Worm (Caenorhabditis elegans) whole organism, mixed stage, embryonic: ENCODE measurements around the gene hlh-6.

Experiments used
- M03D4.4 ChIP-seq: sonication (generic microtip); optimal IDR thresholded peaks from 2 replicates; lab custom pipeline; 2017; ENCODE audit warnings: mild to moderate bottlenecking, missing genetic modification characterization, missing compliant biosample characterization
- bed-3 ChIP-seq: fragments of 200-800 bp; sonication (Bioruptor generic); optimal IDR thresholded peaks from 3 replicates; lab custom pipeline; 2018; ENCODE audit warnings: mild to moderate bottlenecking, missing genetic modification characterization, moderate library complexity, missing compliant biosample characterization
- blmp-1 ChIP-seq: fragments of 150-350 bp; optimal IDR thresholded peaks from 2 replicates; lab custom pipeline; 2014; ENCODE audit warnings: missing biosample characterization, missing genetic modification characterization
- ceh-39 ChIP-seq: fragments of 150-350 bp; optimal IDR thresholded peaks from 2 replicates; lab custom pipeline; 2014; ENCODE audit warnings: missing biosample characterization, missing genetic modification characterization
- ceh-43 ChIP-seq: fragments of 200-800 bp; sonication (Bioruptor generic); optimal IDR thresholded peaks from 2 replicates; lab custom pipeline; 2018; ENCODE audit warnings: mild to moderate bottlenecking, missing genetic modification characterization, moderate library complexity, missing compliant biosample characterization
- ceh-83 ChIP-seq: fragments of 200-800 bp; sonication (Bioruptor generic); optimal IDR thresholded peaks from 2 replicates; lab custom pipeline; 2018; ENCODE audit warnings: mild to moderate bottlenecking, missing genetic modification characterization, missing compliant biosample characterization
- ces-1 ChIP-seq: fragments of 150-350 bp; optimal IDR thresholded peaks from 2 replicates; lab custom pipeline; 2014; ENCODE audit warnings: missing biosample characterization, missing genetic modification reagents, missing genetic modification characterization
- cnd-1 ChIP-seq: fragments of 200-800 bp; sonication (Bioruptor generic); optimal IDR thresholded peaks from 2 replicates; lab custom pipeline; 2018; ENCODE audit warnings: mild to moderate bottlenecking, missing genetic modification characterization, missing compliant biosample characterization
- drap-1 ChIP-seq: fragments of 200-800 bp; sonication (Bioruptor generic); optimal IDR thresholded peaks from 3 replicates; lab custom pipeline; 2018; ENCODE audit warnings: mild to moderate bottlenecking, missing genetic modification characterization, missing compliant biosample characterization
- elt-1 ChIP-seq: sonication (generic microtip); optimal IDR thresholded peaks from 2 replicates; lab custom pipeline; 2017; ENCODE audit warnings: missing genetic modification characterization, mild to moderate bottlenecking, missing compliant biosample characterization, antibody characterized with exemption, moderate library complexity, borderline replicate concordance; ENCODE audit not compliant: insufficient read depth
- elt-3 ChIP-seq: fragments of 150-350 bp; optimal IDR thresholded peaks from 2 replicates; lab custom pipeline; 2014; ENCODE audit warnings: missing biosample characterization, missing genetic modification characterization
- flh-1 ChIP-seq: fragments of 200-800 bp; sonication (Bioruptor generic); optimal IDR thresholded peaks from 2 replicates; lab custom pipeline; 2018; ENCODE audit warnings: mild to moderate bottlenecking, missing genetic modification characterization, moderate library complexity, missing compliant biosample characterization
- ham-2 ChIP-seq: fragments of 200-800 bp; sonication (Bioruptor generic); optimal IDR thresholded peaks from 2 replicates; lab custom pipeline; 2018; ENCODE audit warnings: mild to moderate bottlenecking, missing genetic modification characterization, missing compliant biosample characterization
- hlh-1 ChIP-seq: fragments of 150-350 bp; optimal IDR thresholded peaks from 2 replicates; lab custom pipeline; 2014; ENCODE audit warnings: missing biosample characterization, missing genetic modification reagents, missing genetic modification characterization
- lin-13 ChIP-seq: fragments of 150-350 bp; optimal IDR thresholded peaks from 2 replicates; lab custom pipeline; 2014; ENCODE audit warnings: missing biosample characterization, missing genetic modification characterization
- lin-32 ChIP-seq: fragments of 200-800 bp; sonication (Bioruptor generic); optimal IDR thresholded peaks from 2 replicates; lab custom pipeline; 2018; ENCODE audit warnings: mild to moderate bottlenecking, missing genetic modification characterization, missing compliant biosample characterization
- lsy-2 ChIP-seq: fragments of 150-350 bp; optimal IDR thresholded peaks from 2 replicates; lab custom pipeline; 2014; ENCODE audit warnings: missing biosample characterization, missing genetic modification characterization
- mab-5 ChIP-seq: fragments of 150-350 bp; optimal IDR thresholded peaks from 2 replicates; lab custom pipeline; 2014; ENCODE audit warnings: missing biosample characterization, missing genetic modification characterization
- mep-1 ChIP-seq: fragments of 150-350 bp; optimal IDR thresholded peaks from 2 replicates; lab custom pipeline; 2017; ENCODE audit warnings: missing biosample characterization, missing genetic modification reagents, missing genetic modification characterization, inconsistent platforms
- mls-2 ChIP-seq: sonication (generic microtip); optimal IDR thresholded peaks from 2 replicates; lab custom pipeline; 2016; ENCODE audit warnings: mild to moderate bottlenecking, missing genetic modification characterization, moderate library complexity, missing compliant biosample characterization
- nhr-12 ChIP-seq: fragments of 150-350 bp; optimal IDR thresholded peaks from 2 replicates; lab custom pipeline; 2014; ENCODE audit warnings: missing biosample characterization, missing genetic modification characterization
- nhr-2 ChIP-seq: fragments of 150-350 bp; optimal IDR thresholded peaks from 2 replicates; lab custom pipeline; 2014; ENCODE audit warnings: missing biosample characterization, missing genetic modification characterization
- nhr-237 ChIP-seq: fragments of 150-350 bp; optimal IDR thresholded peaks from 2 replicates; lab custom pipeline; 2014; ENCODE audit warnings: missing biosample characterization, missing genetic modification characterization
- nhr-28 ChIP-seq: fragments of 150-350 bp; optimal IDR thresholded peaks from 2 replicates; lab custom pipeline; 2014; ENCODE audit warnings: missing biosample characterization, missing genetic modification characterization
- nhr-76 ChIP-seq: sonication (generic microtip); optimal IDR thresholded peaks from 2 replicates; lab custom pipeline; 2017; ENCODE audit warnings: missing biosample characterization, missing genetic modification characterization
- pha-4 ChIP-seq: fragments of 150-350 bp; optimal IDR thresholded peaks from 2 replicates; lab custom pipeline; 2018; ENCODE audit warnings: missing biosample characterization, missing genetic modification reagents, missing genetic modification characterization
- sem-2 ChIP-seq: fragments of 200-800 bp; sonication (Bioruptor generic); optimal IDR thresholded peaks from 2 replicates; lab custom pipeline; 2018; ENCODE audit warnings: mild to moderate bottlenecking, missing genetic modification characterization, missing compliant biosample characterization
- snpc-4 ChIP-seq: fragments of 150-350 bp; optimal IDR thresholded peaks from 2 replicates; lab custom pipeline; 2014; ENCODE audit warnings: missing biosample characterization, missing genetic modification characterization
- sptf-1 ChIP-seq: sonication (generic microtip); optimal IDR thresholded peaks from 2 replicates; lab custom pipeline; 2017; ENCODE audit warnings: mild to moderate bottlenecking, missing genetic modification characterization, moderate library complexity, missing compliant biosample characterization
- tbx-8 ChIP-seq: fragments of 200-800 bp; sonication (Bioruptor generic); optimal IDR thresholded peaks from 2 replicates; lab custom pipeline; 2018; ENCODE audit warnings: mild to moderate bottlenecking, missing genetic modification characterization, moderate library complexity, missing compliant biosample characterization
- unc-120 ChIP-seq: sonication (generic microtip); optimal IDR thresholded peaks from 2 replicates; lab custom pipeline; 2017; ENCODE audit warnings: missing genetic modification characterization, missing compliant biosample characterization; ENCODE audit not compliant: poor library complexity, severe bottlenecking
- unc-39 ChIP-seq: fragments of 150-350 bp; optimal IDR thresholded peaks from 2 replicates; lab custom pipeline; 2014; ENCODE audit warnings: missing biosample characterization, missing genetic modification characterization
- unc-62 ChIP-seq: fragments of 150-350 bp; optimal IDR thresholded peaks from 2 replicates; lab custom pipeline; 2014; ENCODE audit warnings: missing biosample characterization, missing genetic modification reagents, missing genetic modification characterization
- zip-8 ChIP-seq: fragments of 150-350 bp; optimal IDR thresholded peaks from 2 replicates; lab custom pipeline; 2014; ENCODE audit warnings: missing biosample characterization, missing genetic modification characterization
- ztf-11 ChIP-seq: fragments of 150-350 bp; optimal IDR thresholded peaks from 2 replicates; lab custom pipeline; 2014; ENCODE audit warnings: missing biosample characterization, missing genetic modification characterization

The hlh-6 gene

DNA sequence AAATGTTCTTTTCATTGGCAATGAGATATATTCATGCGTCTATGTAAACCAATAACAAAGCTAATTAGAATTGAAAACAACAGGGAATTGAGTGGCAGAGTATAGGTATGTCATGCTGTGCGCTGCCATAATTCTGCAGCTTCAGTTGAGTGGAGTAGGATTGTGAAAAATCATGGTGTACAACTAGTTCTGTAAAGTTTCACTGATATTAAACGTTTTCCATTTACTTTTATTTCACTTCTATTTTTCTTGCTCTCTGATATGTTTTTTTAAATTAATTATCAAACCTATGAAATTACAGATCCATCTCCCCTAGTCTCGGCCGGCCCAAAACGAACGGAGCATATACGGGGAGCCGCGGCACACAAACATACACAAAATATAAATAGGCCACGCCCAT, 39.0 kb downstream of the hlh-6 start, which contains the start of gene exc-7:
exc-7 (plus strand) TSS at position 301 of the 400 bp plus-strand sequence.
- TF ChIP-seq lin-13 (tag; lab: Kevin White, UChicago) (no peak), snpc-4 (tag; lab: Kevin White, UChicago) (no peak), tbx-8 (GFP tag; lab: Kevin White, UChicago) (no peak), mls-2 (tag; lab: Kevin White, UChicago) (no peak), blmp-1 (tag; lab: Kevin White, UChicago) (no peak), ceh-43 (GFP tag; lab: Kevin White, UChicago) (no peak), lin-32 (GFP tag; lab: Kevin White, UChicago) (no peak), nhr-237 (tag; lab: Kevin White, UChicago) (no peak), M03D4.4 (tag; lab: Kevin White, UChicago) (no peak), lsy-2 (tag; lab: Kevin White, UChicago) (no peak), cnd-1 (tag; lab: Kevin White, UChicago) (no peak), unc-39 (tag; lab: Kevin White, UChicago) (no peak), nhr-76 (tag; lab: Kevin White, UChicago) (no peak)

DNA sequence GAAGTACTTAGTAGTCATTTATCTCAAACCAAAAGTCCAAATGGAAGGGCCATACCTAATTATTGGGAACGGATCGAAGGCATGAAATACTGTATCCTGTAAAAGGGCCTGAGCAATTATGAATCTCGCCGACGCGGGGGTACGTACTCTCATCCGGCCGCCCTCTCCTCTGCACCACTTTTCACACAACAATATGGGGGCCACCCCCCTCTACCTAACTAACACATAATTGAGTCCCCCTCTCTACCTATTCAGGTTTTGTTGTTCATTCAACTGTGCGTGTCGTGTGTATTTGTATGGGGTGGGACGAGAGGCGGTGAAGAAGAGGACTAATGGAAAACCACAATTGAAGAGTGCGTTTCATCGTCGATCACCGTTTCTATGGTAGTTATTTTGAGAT, 40.2 kb downstream of the hlh-6 start:
- TF ChIP-seq lin-13 (tag; lab: Kevin White, UChicago) (no peak), sptf-1 (tag; lab: Kevin White, UChicago) (peak; percentile 69), drap-1 (GFP tag; lab: Kevin White, UChicago) (peak; percentile 13), mls-2 (tag; lab: Kevin White, UChicago) (peak; percentile 59), elt-3 (tag; lab: Kevin White, UChicago) (no peak), ceh-43 (GFP tag; lab: Kevin White, UChicago) (peak; percentile 77), nhr-2 (tag; lab: Kevin White, UChicago) (no peak), ham-2 (GFP tag; lab: Kevin White, UChicago) (peak; percentile 12)

DNA sequence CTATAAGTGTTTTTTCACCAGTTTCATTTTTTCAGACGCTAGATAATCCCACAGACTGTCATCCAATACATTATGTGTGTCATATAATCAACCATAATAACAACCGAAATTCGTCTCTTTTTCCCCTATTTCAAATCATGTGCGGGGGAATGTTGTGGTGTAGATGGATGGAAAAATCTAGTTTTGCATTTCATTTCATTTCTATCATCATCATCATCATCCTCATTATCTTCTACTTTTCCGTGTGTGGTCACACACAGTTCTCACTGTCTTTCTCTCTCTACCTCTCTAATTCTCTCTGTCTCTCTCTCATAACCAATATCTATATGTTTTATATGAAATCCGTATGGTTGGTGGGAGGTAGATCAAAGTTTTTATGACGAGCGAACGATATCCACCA, 41.2 kb downstream of the hlh-6 start:
- no peak for TF ChIP-seq ceh-83 (GFP tag; lab: Kevin White, UChicago)
- no peak for TF ChIP-seq elt-3 (tag; lab: Kevin White, UChicago)
- TF ChIP-seq ham-2 (GFP tag; lab: Kevin White, UChicago): no peak
- TF ChIP-seq M03D4.4 (tag; lab: Kevin White, UChicago): no peak
- TF ChIP-seq elt-1 (tag; lab: Kevin White, UChicago): no peak
- no peak for TF ChIP-seq flh-1 (GFP tag; lab: Kevin White, UChicago)
- peak; percentile 22 for TF ChIP-seq blmp-1 (tag; lab: Kevin White, UChicago)
- TF ChIP-seq lin-32 (GFP tag; lab: Kevin White, UChicago): no peak
- TF ChIP-seq mls-2 (tag; lab: Kevin White, UChicago): no peak
- TF ChIP-seq, all 35 proteins: peak for 1

DNA sequence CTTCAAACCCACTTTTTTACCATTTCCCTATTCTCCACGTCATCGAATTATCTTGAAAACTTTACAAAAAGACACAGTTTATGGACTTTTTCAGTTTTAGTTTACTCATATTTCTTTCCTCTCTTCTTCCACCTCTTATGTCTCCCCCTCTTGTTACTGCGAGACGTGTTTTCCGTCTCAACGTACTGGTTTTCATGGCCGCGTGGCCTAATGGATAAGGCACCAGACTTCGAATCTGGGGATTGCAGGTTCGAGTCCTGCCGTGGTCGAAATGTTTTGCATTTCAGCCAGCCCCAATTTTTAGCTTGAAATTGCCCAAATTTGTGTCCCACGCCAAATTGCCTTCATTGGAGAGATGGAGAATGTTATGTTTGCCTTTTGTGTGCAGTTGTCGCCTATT, 48.6 kb downstream of the hlh-6 start:
- TF ChIP-seq sptf-1 (tag; lab: Kevin White, UChicago): peak; percentile 95
- TF ChIP-seq blmp-1 (tag; lab: Kevin White, UChicago): no peak
- TF ChIP-seq snpc-4 (tag; lab: Kevin White, UChicago): no peak
- no peak for TF ChIP-seq nhr-28 (tag; lab: Kevin White, UChicago)
- TF ChIP-seq nhr-2 (tag; lab: Kevin White, UChicago): no peak
- TF ChIP-seq nhr-237 (tag; lab: Kevin White, UChicago): no peak
- peak; percentile 91 for TF ChIP-seq ceh-83 (GFP tag; lab: Kevin White, UChicago)
- TF ChIP-seq tbx-8 (GFP tag; lab: Kevin White, UChicago): peak; percentile 85
- TF ChIP-seq cnd-1 (tag; lab: Kevin White, UChicago): peak; percentile 93
- no peak for TF ChIP-seq nhr-12 (tag; lab: Kevin White, UChicago)
- TF ChIP-seq ztf-11: peak; percentile 22
- peak; percentile 90 for TF ChIP-seq ceh-43 (GFP tag; lab: Kevin White, UChicago)
- no peak for TF ChIP-seq nhr-76 (tag; lab: Kevin White, UChicago)
- no peak for TF ChIP-seq ceh-39
- peak; percentile 57 for TF ChIP-seq unc-39 (tag; lab: Kevin White, UChicago)
- peak; percentile 90 for TF ChIP-seq sem-2 (GFP tag; lab: Kevin White, UChicago)
- peak; percentile 94 for TF ChIP-seq M03D4.4 (tag; lab: Kevin White, UChicago)
- TF ChIP-seq ces-1 (GFP tag; lab: Kevin White, UChicago): peak; percentile 21
- TF ChIP-seq elt-1 (tag; lab: Kevin White, UChicago): no peak
- peak; percentile 23 for TF ChIP-seq hlh-1 (tag; lab: Kevin White, UChicago)
- peak; percentile 17 for TF ChIP-seq unc-62 (GFP tag; lab: Kevin White, UChicago)
- TF ChIP-seq lin-13 (tag; lab: Kevin White, UChicago): no peak
- no peak for TF ChIP-seq mab-5 (tag; lab: Kevin White, UChicago)
- no peak for TF ChIP-seq elt-3 (tag; lab: Kevin White, UChicago)
- TF ChIP-seq lsy-2 (tag; lab: Kevin White, UChicago): no peak
- no peak for TF ChIP-seq zip-8 (tag; lab: Kevin White, UChicago)
- TF ChIP-seq mep-1 (tag; lab: Kevin White, UChicago): peak; percentile 6
- TF ChIP-seq flh-1 (GFP tag; lab: Kevin White, UChicago): peak; percentile 79
- TF ChIP-seq pha-4 (tag; lab: Kevin White, UChicago): no peak
- TF ChIP-seq drap-1 (GFP tag; lab: Kevin White, UChicago): peak; percentile 92
- TF ChIP-seq ham-2 (GFP tag; lab: Kevin White, UChicago): peak; percentile 75
- TF ChIP-seq mls-2 (tag; lab: Kevin White, UChicago): peak; percentile 95
- TF ChIP-seq lin-32 (GFP tag; lab: Kevin White, UChicago): peak; percentile 86
- TF ChIP-seq unc-120 (tag; lab: Kevin White, UChicago): peak; percentile 84
- TF ChIP-seq bed-3 (GFP tag; lab: Kevin White, UChicago): peak; percentile 85
